Fruit fly (Drosophila melanogaster): ENCODE results near the gene CG32462.

dm6 chr3L:22830132-22830697 lies 23.1 kb downstream of the CG32462 start:
- no peak for TF ChIP-seq Hnf4 (GFP tag; optimal IDR thresholded peaks at IDR 0.05)
- no peak for TF ChIP-seq HLH106 (tag; optimal IDR thresholded peaks at IDR 0.05)
- TF ChIP-seq Myc (optimal IDR thresholded peaks at IDR 0.05): no peak
- peak; percentile 84 for TF ChIP-seq Dfd (GFP tag; optimal IDR thresholded peaks at IDR 0.05)
- TF ChIP-seq usp (GFP tag; optimal IDR thresholded peaks at IDR 0.05): no peak
- TF ChIP-seq br (GFP tag; optimal IDR thresholded peaks at IDR 0.05): no peak
- no peak for TF ChIP-seq tai (GFP tag; optimal IDR thresholded peaks at IDR 0.05)
- TF ChIP-seq h (GFP tag; optimal IDR thresholded peaks at IDR 0.05): no peak
- TF ChIP-seq jim (GFP tag; optimal IDR thresholded peaks at IDR 0.05): no peak
- no peak for TF ChIP-seq sage (GFP tag; optimal IDR thresholded peaks at IDR 0.05)
- no peak for TF ChIP-seq Rel (GFP tag; optimal IDR thresholded peaks at IDR 0.05)
- TF ChIP-seq Rel (tag; optimal IDR thresholded peaks at IDR 0.05): no peak
- no peak for TF ChIP-seq Mio (GFP tag; optimal IDR thresholded peaks at IDR 0.05)

Measured in whole organism, wandering third instar larva.